Fruit fly (Drosophila melanogaster): ENCODE data around the gene CG2975.

Gene CG2975

DNA sequence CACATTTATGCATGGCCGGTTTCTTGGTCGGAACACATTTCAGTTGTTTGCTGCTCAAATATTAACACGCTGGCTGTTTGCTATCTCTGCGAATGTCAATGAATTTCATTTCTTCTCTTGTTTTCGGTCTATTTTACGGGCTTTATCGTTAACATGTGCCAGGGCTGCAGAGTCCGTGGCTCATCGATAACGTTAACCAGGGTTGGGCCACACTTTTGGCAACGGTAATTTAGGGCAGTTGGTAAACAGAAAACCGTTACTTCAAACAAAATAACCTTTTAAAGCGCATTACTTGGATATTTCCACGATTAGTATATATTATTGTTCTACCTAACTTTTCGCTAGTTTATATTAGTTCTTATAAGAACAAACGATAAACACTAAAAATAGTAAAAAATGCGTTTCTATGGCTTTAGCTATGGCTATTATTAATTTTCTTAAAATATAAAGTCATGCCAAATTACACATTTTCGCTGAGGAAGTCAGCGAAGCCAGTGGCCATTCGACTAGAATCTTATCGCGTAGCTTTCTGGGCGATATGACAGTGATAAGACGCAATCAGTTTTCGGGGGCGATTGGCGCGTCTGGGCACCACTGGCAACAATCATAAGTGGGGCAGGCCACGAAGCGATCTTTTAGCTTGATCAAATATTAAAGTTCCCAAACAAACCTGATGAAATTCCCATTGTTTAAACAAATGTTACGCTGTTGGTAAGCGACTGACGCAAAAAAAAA lies 43.2 kb downstream of the CG2975 start (continued):
- TF ChIP-seq CG13624 (GFP tag; optimal IDR thresholded peaks at IDR 0.05) (peak; percentile 20), row (GFP tag; IDR thresholded peaks at IDR 0.05) (peak; percentile 79), CrebB (tag; optimal IDR thresholded peaks at IDR 0.05) (peak; percentile 78), dm (GFP tag; optimal IDR thresholded peaks at IDR 0.05) (peak; percentile 44), D (optimal IDR thresholded peaks at IDR 0.05) (no peak), D (GFP tag; optimal IDR thresholded peaks at IDR 0.05) (no peak), fd96Cb (tag; optimal IDR thresholded peaks at IDR 0.05) (peak; percentile 14), Jarid2 (GFP tag; optimal IDR thresholded peaks at IDR 0.05) (peak; percentile 29), CG2875 (GFP tag; optimal IDR thresholded peaks at IDR 0.05) (peak; percentile 21), CG9876 (GFP tag; optimal IDR thresholded peaks at IDR 0.05) (no peak), CG1529 (GFP tag; optimal IDR thresholded peaks at IDR 0.05) (no peak), oc (tag; optimal IDR thresholded peaks at IDR 0.05) (peak; percentile 43), CG1647 (GFP tag; optimal IDR thresholded peaks at IDR 0.05) (peak; percentile 27), nau (GFP tag; optimal IDR thresholded peaks at IDR 0.05) (peak; percentile 65), CG3407 (GFP tag; optimal IDR thresholded peaks at IDR 0.05) (peak; percentile 62), Aef1 (GFP tag; IDR thresholded peaks at IDR 0.05) (no peak), CG1602 (GFP tag; optimal IDR thresholded peaks at IDR 0.05) (no peak), CG11085 (GFP tag; IDR thresholded peaks at IDR 0.05) (no peak), h (optimal IDR thresholded peaks at IDR 0.05) (no peak), CG17359 (tag; optimal IDR thresholded peaks at IDR 0.05) (peak; percentile 61), CG1792 (GFP tag; optimal IDR thresholded peaks at IDR 0.05) (peak; percentile 6), CG3726 (GFP tag; IDR thresholded peaks at IDR 0.05) (0 out of 3 replicates have a peak, but pooled peaks have one; percentile 6), Bdp1 (GFP tag; optimal IDR thresholded peaks at IDR 0.05) (no peak), kah (GFP tag; optimal IDR thresholded peaks at IDR 0.05) (no peak), dysf (GFP tag; IDR thresholded peaks at IDR 0.05) (peak; percentile 35; the same call in 1 of the 3 replicates), CG16779 (GFP tag; IDR thresholded peaks at IDR 0.05) (no peak), Deaf1 (tag; optimal IDR thresholded peaks at IDR 0.05) (peak; percentile 27), CG4730 (GFP tag; IDR thresholded peaks at IDR 0.05) (no peak), CG11723 (GFP tag; optimal IDR thresholded peaks at IDR 0.05) (peak; percentile 8), Doc2 (GFP tag; IDR thresholded peaks at IDR 0.05) (no peak), sug (tag; optimal IDR thresholded peaks at IDR 0.05) (peak; percentile 75), cas (GFP tag; IDR thresholded peaks at IDR 0.05) (no peak), CG13424 (tag; optimal IDR thresholded peaks at IDR 0.05) (peak; percentile 47), slbo (GFP tag; IDR thresholded peaks at IDR 0.05) (peak; percentile 67; the same call in 1 of the 2 replicates), kni (GFP tag; optimal IDR thresholded peaks at IDR 0.05) (peak; percentile 33), CG8359 (GFP tag; optimal IDR thresholded peaks at IDR 0.05; ENCODE audit: borderline replicate concordance) (no peak), CG14441 (GFP tag; IDR thresholded peaks at IDR 0.05) (peak; percentile 55), Poxn (GFP tag; IDR thresholded peaks at IDR 0.05) (no peak), Myb (GFP tag; optimal IDR thresholded peaks at IDR 0.05) (peak; percentile 91), CG11093 (GFP tag; IDR thresholded peaks at IDR 0.05) (no peak), CG17802 (tag; optimal IDR thresholded peaks at IDR 0.05) (no peak), CG3163 (GFP tag; optimal IDR thresholded peaks at IDR 0.05) (no peak), usp (GFP tag; optimal IDR thresholded peaks at IDR 0.05) (no peak), tio (GFP tag; optimal IDR thresholded peaks at IDR 0.05) (no peak), toy (GFP tag; IDR thresholded peaks at IDR 0.05) (no peak), fd102C (GFP tag; optimal IDR thresholded peaks at IDR 0.05) (no peak), ash1 (GFP tag; optimal IDR thresholded peaks at IDR 0.05) (no peak), bowl (GFP tag; IDR thresholded peaks at IDR 0.05) (no peak), ERR (GFP tag; optimal IDR thresholded peaks at IDR 0.05) (no peak), Dip2 (GFP tag; IDR thresholded peaks at IDR 0.05) (no peak), CG8944 (GFP tag; optimal IDR thresholded peaks at IDR 0.05) (no peak)

Data from whole organism, embryonic.